Fruit fly (Drosophila melanogaster) whole organism, embryonic: ENCODE measurements around the gene CG15880.

Experiments used
- ATbp ChIP-seq: fragments of 200-800 bp; sonication (Bioruptor generic); optimal IDR thresholded peaks from 2 replicates; lab custom pipeline; 2017; ENCODE audit warnings: missing biosample characterization, mild to moderate bottlenecking, missing genetic modification characterization, missing genetic modification reagents
- Ada2b ChIP-seq: fragments of 200-800 bp; sonication (Bioruptor generic); IDR thresholded peaks from 2 replicates; pipeline ENCODE4 v1.3.6; 2022; ENCODE audit warnings: missing biosample characterization, missing genetic modification characterization
- CG10267 ChIP-seq: fragments of 200-800 bp; sonication (Bioruptor generic); optimal IDR thresholded peaks from 2 replicates; lab custom pipeline; 2018; ENCODE audit warnings: missing biosample characterization, mild to moderate bottlenecking, missing genetic modification characterization, moderate library complexity
- CG10274 ChIP-seq: fragments of 200-800 bp; sonication (Bioruptor generic); optimal IDR thresholded peaks from 3 replicates; lab custom pipeline; 2017; ENCODE audit warnings: missing biosample characterization, mild to moderate bottlenecking, missing genetic modification characterization
- CG10959 ChIP-seq: fragments of 200-800 bp; sonication (Bioruptor generic); IDR thresholded peaks from 2 replicates; pipeline ENCODE4 v1.3.6; 2022; ENCODE audit warnings: missing biosample characterization, missing genetic modification characterization
- CG16863 ChIP-seq: fragments of 200-800 bp; sonication (Bioruptor generic); optimal IDR thresholded peaks from 3 replicates; lab custom pipeline; 2016; ENCODE audit warnings: missing biosample characterization, missing genetic modification characterization
- CG31388 ChIP-seq: fragments of 200-800 bp; sonication (Bioruptor generic); optimal IDR thresholded peaks from 2 replicates; lab custom pipeline; 2016; ENCODE audit warnings: missing biosample characterization, missing genetic modification characterization
- CG34224 ChIP-seq: fragments of 200-800 bp; sonication (Bioruptor generic); IDR thresholded peaks from 3 replicates; pipeline ENCODE4 v1.3.6; 2022; ENCODE audit warnings: missing biosample characterization, missing genetic modification characterization; ENCODE audit not compliant: partially characterized antibody
- CG4617 ChIP-seq: fragments of 200-800 bp; sonication (Bioruptor generic); optimal IDR thresholded peaks from 3 replicates; lab custom pipeline; 2016; ENCODE audit warnings: missing biosample characterization, missing genetic modification characterization, borderline replicate concordance
- CG6854 ChIP-seq: fragments of 200-800 bp; sonication (Bioruptor generic); optimal IDR thresholded peaks from 3 replicates; lab custom pipeline; 2017; ENCODE audit warnings: missing biosample characterization, mild to moderate bottlenecking, missing genetic modification characterization
- CG8290 ChIP-seq, 3 experiments: fragments of 200-800 bp; sonication (Bioruptor generic); optimal IDR thresholded peaks; 2 replicates each; lab custom pipeline; 2016 to 2019; ENCODE audit warnings: missing biosample characterization in 3 of 3, missing genetic modification characterization in 3 of 3, mild to moderate bottlenecking in 2 of 3, moderate library complexity in 1 of 3
- CG9215 ChIP-seq: fragments of 200-800 bp; sonication (Bioruptor generic); IDR thresholded peaks from 2 replicates; pipeline ENCODE4 v1.3.6; 2022; ENCODE audit warnings: missing biosample characterization, missing genetic modification characterization
- CG9609 ChIP-seq: fragments of 200-800 bp; sonication (Bioruptor generic); optimal IDR thresholded peaks from 3 replicates; lab custom pipeline; 2016; ENCODE audit warnings: missing biosample characterization, missing genetic modification characterization
- CG9727 ChIP-seq: fragments of 200-800 bp; sonication (Bioruptor generic); optimal IDR thresholded peaks from 3 replicates; lab custom pipeline; 2017; ENCODE audit warnings: missing biosample characterization, mild to moderate bottlenecking, missing genetic modification characterization
- D19A ChIP-seq: fragments of 200-800 bp; optimal IDR thresholded peaks from 3 replicates; lab custom pipeline; 2019; ENCODE audit warnings: missing biosample characterization, mild to moderate bottlenecking, missing genetic modification characterization, moderate library complexity
- HLH4C ChIP-seq: fragments of 200-800 bp; sonication (Bioruptor generic); IDR thresholded peaks from 3 replicates; pipeline ENCODE4 v1.3.6; 2022; ENCODE audit warnings: missing biosample characterization, missing genetic modification characterization; ENCODE audit not compliant: partially characterized antibody
- Hmr ChIP-seq: fragments of 200-800 bp; sonication (Bioruptor generic); optimal IDR thresholded peaks from 3 replicates; lab custom pipeline; 2017; ENCODE audit warnings: mild to moderate bottlenecking, missing biosample characterization, missing genetic modification reagents, missing genetic modification characterization
- Hr78 ChIP-seq, 2 experiments: fragments of 200-800 bp in 1 of 2; fragments of >200 bp in 1 of 2; sonication (Bioruptor generic) in 1 of 2; optimal IDR thresholded peaks; 2 replicates each; lab custom pipeline; 2017 to 2019; ENCODE audit warnings: missing biosample characterization in 2 of 2, missing genetic modification characterization in 2 of 2, mild to moderate bottlenecking in 1 of 2, moderate library complexity in 1 of 2
- Med ChIP-seq: fragments of 200-800 bp; sonication (Bioruptor generic); peaks from one replicate; lab custom pipeline; 2016; ENCODE audit warnings: missing biosample characterization, missing genetic modification characterization, mild to moderate bottlenecking, inconsistent platforms, moderate library complexity
- Meics ChIP-seq: fragments of 200-800 bp; sonication (Bioruptor generic); optimal IDR thresholded peaks from 2 replicates; lab custom pipeline; 2017; ENCODE audit warnings: missing biosample characterization, mild to moderate bottlenecking, missing genetic modification characterization
- Mrtf ChIP-seq: fragments of 200-800 bp; sonication (Bioruptor generic); IDR thresholded peaks from 3 replicates; pipeline ENCODE4 v1.3.6; 2022; ENCODE audit warnings: missing biosample characterization, missing genetic modification characterization
- NK7.1 ChIP-seq: fragments of 200-800 bp; sonication (Bioruptor generic); optimal IDR thresholded peaks from 3 replicates; lab custom pipeline; 2016; ENCODE audit warnings: missing biosample characterization, missing genetic modification characterization
- Oli ChIP-seq: fragments of 200-800 bp; sonication (Bioruptor generic); optimal IDR thresholded peaks from 2 replicates; lab custom pipeline; 2018; ENCODE audit warnings: missing biosample characterization, mild to moderate bottlenecking, missing genetic modification characterization, moderate library complexity
- Opbp ChIP-seq: fragments of 200-800 bp; sonication (Bioruptor generic); IDR thresholded peaks from 3 replicates; pipeline ENCODE4 v1.3.6; 2022; ENCODE audit warnings: missing biosample characterization, missing genetic modification characterization; ENCODE audit not compliant: partially characterized antibody
- Sry-β ChIP-seq: fragments of 200-800 bp; sonication (Bioruptor generic); optimal IDR thresholded peaks from 2 replicates; lab custom pipeline; 2018; ENCODE audit warnings: missing biosample characterization, mild to moderate bottlenecking, missing genetic modification characterization, moderate library complexity
- Tbp ChIP-seq: fragments of >200 bp; optimal IDR thresholded peaks from 2 replicates; lab custom pipeline; 2018; ENCODE audit warnings: missing biosample characterization, missing genetic modification characterization
- bowl ChIP-seq: fragments of 200-800 bp; sonication (Bioruptor generic); IDR thresholded peaks from 2 replicates; pipeline ENCODE4 v1.3.6; 2022; ENCODE audit warnings: missing biosample characterization, missing genetic modification characterization
- br ChIP-seq: fragments of >200 bp; optimal IDR thresholded peaks from 2 replicates; lab custom pipeline; 2017
- chif ChIP-seq, 2 experiments: fragments of 200-800 bp; sonication (Bioruptor generic); optimal IDR thresholded peaks; 3 replicates each; lab custom pipeline; 2016; ENCODE audit warnings: missing biosample characterization in 2 of 2, missing genetic modification characterization in 2 of 2
- chm ChIP-seq: fragments of 200-800 bp; sonication (Bioruptor generic); IDR thresholded peaks from 2 replicates; pipeline ENCODE4 v1.3.6; 2022; ENCODE audit warnings: missing biosample characterization, missing genetic modification characterization
- corto ChIP-seq: fragments of 200-800 bp; sonication (Bioruptor generic); optimal IDR thresholded peaks from 2 replicates; lab custom pipeline; 2016; ENCODE audit warnings: missing biosample characterization, mild to moderate bottlenecking, missing genetic modification characterization, moderate library complexity
- crol ChIP-seq: fragments of 200-800 bp; sonication (Bioruptor generic); IDR thresholded peaks from 2 replicates; pipeline ENCODE4 v1.3.6; 2022; ENCODE audit warnings: missing biosample characterization, missing genetic modification characterization
- crp ChIP-seq, 2 experiments: fragments of 200-800 bp; sonication (Bioruptor generic); optimal IDR thresholded peaks; 2 replicates in 1 of 2; 3 replicates in 1 of 2; lab custom pipeline; 2017; ENCODE audit warnings: missing biosample characterization in 2 of 2, missing genetic modification characterization in 2 of 2, mild to moderate bottlenecking in 1 of 2, moderate library complexity in 1 of 2
- dan ChIP-seq: fragments of 200-800 bp; sonication (Bioruptor generic); IDR thresholded peaks from 2 replicates; pipeline ENCODE4 v1.3.6; 2022; ENCODE audit warnings: missing biosample characterization, missing genetic modification characterization
- dimm ChIP-seq: fragments of 200-800 bp; sonication (Bioruptor generic); IDR thresholded peaks from 2 replicates; pipeline ENCODE4 v1.3.6; 2022; ENCODE audit warnings: missing biosample characterization, missing genetic modification characterization
- eyg ChIP-seq: fragments of 200-800 bp; sonication (Bioruptor generic); optimal IDR thresholded peaks from 3 replicates; lab custom pipeline; 2016; ENCODE audit warnings: missing biosample characterization, missing genetic modification characterization
- hkb ChIP-seq, 2 experiments: fragments of 200-800 bp in 1 of 2; fragments of >200 bp in 1 of 2; sonication (Bioruptor generic) in 1 of 2; IDR thresholded peaks in 1 of 2; optimal IDR thresholded peaks in 1 of 2; 2 replicates each; pipeline versions ENCODE4 v1.3.6 to Lab custom; 2017 to 2022; ENCODE audit warnings: missing biosample characterization in 1 of 2, missing genetic modification characterization in 1 of 2
- jumu ChIP-seq: fragments of 200-800 bp; sonication (Bioruptor generic); optimal IDR thresholded peaks from 3 replicates; lab custom pipeline; 2016; ENCODE audit warnings: missing biosample characterization, missing genetic modification characterization
- pros ChIP-seq: fragments of 200-800 bp; sonication (Bioruptor generic); optimal IDR thresholded peaks from 3 replicates; lab custom pipeline; 2019; ENCODE audit warnings: missing biosample characterization, mild to moderate bottlenecking, missing genetic modification characterization, moderate library complexity
- slou ChIP-seq: fragments of 200-800 bp; sonication (Bioruptor generic); optimal IDR thresholded peaks from 3 replicates; lab custom pipeline; 2016; ENCODE audit warnings: missing biosample characterization, missing genetic modification characterization
- sqz ChIP-seq: fragments of 200-800 bp; sonication (Bioruptor generic); optimal IDR thresholded peaks from 3 replicates; lab custom pipeline; 2018; ENCODE audit warnings: missing biosample characterization, mild to moderate bottlenecking, missing genetic modification characterization
- ssp ChIP-seq: fragments of 200-800 bp; sonication (Bioruptor generic); IDR thresholded peaks from 2 replicates; pipeline ENCODE4 v1.3.6; 2022; ENCODE audit warnings: missing biosample characterization, missing genetic modification characterization
- stc ChIP-seq: fragments of 200-800 bp; sonication (Bioruptor generic); IDR thresholded peaks from 2 replicates; pipeline ENCODE4 v1.3.6; 2022; ENCODE audit warnings: missing biosample characterization, missing genetic modification characterization
- tgo ChIP-seq: fragments of 200-800 bp; sonication (Bioruptor generic); IDR thresholded peaks from 3 replicates; pipeline ENCODE4 v1.3.6; 2022; ENCODE audit warnings: missing biosample characterization, missing genetic modification characterization
- trem ChIP-seq: fragments of 200-800 bp; optimal IDR thresholded peaks from 3 replicates; lab custom pipeline; 2019; ENCODE audit warnings: missing biosample characterization, mild to moderate bottlenecking, missing genetic modification characterization, moderate library complexity
- tup ChIP-seq: fragments of 200-800 bp; sonication (Bioruptor generic); optimal IDR thresholded peaks from 2 replicates; lab custom pipeline; 2016; ENCODE audit warnings: missing biosample characterization, mild to moderate bottlenecking, missing genetic modification characterization, moderate library complexity
- twi ChIP-seq: fragments of 200-800 bp; optimal IDR thresholded peaks from 2 replicates; lab custom pipeline; 2019; ENCODE audit warnings: missing biosample characterization, mild to moderate bottlenecking, missing genetic modification characterization, moderate library complexity
- z ChIP-seq: fragments of 200-800 bp; sonication (Bioruptor generic); IDR thresholded peaks from 3 replicates; pipeline ENCODE4 v1.3.6; 2022; ENCODE audit warnings: missing biosample characterization, missing genetic modification characterization

Gene CG15880

DNA sequence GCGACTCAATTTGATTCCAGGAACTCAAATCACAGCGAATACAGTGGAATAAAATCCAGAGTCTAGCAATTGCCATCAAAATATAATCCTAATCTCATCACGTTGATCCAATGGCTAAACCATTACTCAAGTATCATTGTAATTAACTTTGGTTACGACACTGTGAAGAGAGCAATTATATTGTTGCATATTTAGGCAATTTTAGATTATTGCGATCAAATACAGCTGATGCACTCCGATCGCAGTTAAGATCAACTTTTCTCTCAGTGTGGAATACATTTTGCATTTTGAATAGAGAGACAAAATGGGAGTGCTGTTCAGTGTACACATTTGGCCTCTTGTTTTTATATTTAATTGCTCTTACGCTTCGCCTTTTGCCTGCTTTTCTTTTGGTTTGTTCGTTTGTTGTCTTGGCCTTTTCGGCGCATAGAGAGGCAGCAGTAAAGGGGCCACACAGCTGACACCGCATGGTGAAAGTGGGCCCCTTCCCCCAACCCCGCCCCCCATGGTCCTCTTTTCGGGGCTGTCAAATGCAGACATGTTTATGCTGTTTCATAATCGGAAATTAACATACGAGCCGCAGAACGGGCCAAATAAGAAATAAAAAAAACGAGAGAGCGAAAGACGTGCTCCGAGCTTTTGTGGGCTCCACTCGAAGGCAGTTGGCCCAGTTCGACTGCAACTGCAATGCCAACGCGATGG lies 28.6 kb upstream of the CG15880 start (continued):
- TF ChIP-seq CG9609 (GFP tag; lab: Kevin White, UChicago) (peak; percentile 33), D19A (tag; lab: Kevin White, UChicago) (peak; percentile 47), Sry-β (GFP tag; lab: Kevin White, UChicago) (no peak), pros (no peak), ATbp (peak; percentile 74), crol (peak; percentile 73), Hmr (GFP tag; lab: Kevin White, UChicago) (peak; percentile 39), chif (GFP tag; optimal IDR thresholded peaks at IDR 0.05; lab: Kevin White, UChicago) (peak; percentile 52 to 77), CG10959 (no peak), CG34224 (GFP tag; lab: Robert Waterston, UW) (no peak), corto (GFP tag; lab: Kevin White, UChicago) (peak; percentile 8), sqz (GFP tag; lab: Kevin White, UChicago) (peak; percentile 51), bowl (GFP tag; lab: Robert Waterston, UW) (no peak), Meics (GFP tag; lab: Kevin White, UChicago) (peak; percentile 26), CG9727 (GFP tag; lab: Kevin White, UChicago) (peak; percentile 37), Ada2b (GFP tag; lab: Robert Waterston, UW) (0 out of 2 replicates have a peak, but pooled peaks have one; percentile 28), Opbp (GFP tag; lab: Robert Waterston, UW) (no peak), CG4617 (GFP tag; lab: Kevin White, UChicago) (no peak), z (GFP tag; lab: Robert Waterston, UW) (no peak), Tbp (no peak), CG31388 (GFP tag; lab: Kevin White, UChicago) (no peak), slou (GFP tag; lab: Kevin White, UChicago) (no peak), tgo (GFP tag; lab: Robert Waterston, UW) (peak; percentile 40; the same call in 1 of the 3 replicates), tup (GFP tag; lab: Kevin White, UChicago) (no peak), ssp (peak; percentile 7; the same call in 1 of the 2 replicates), CG16863 (GFP tag; lab: Kevin White, UChicago) (peak; percentile 30), hkb (optimal IDR thresholded peaks at IDR 0.05; lab: Kevin White, UChicago) (no peak), hkb (GFP tag; IDR thresholded peaks at IDR 0.05; lab: Robert Waterston, UW) (peak; percentile 31; the same call in 1 of the 2 replicates), dimm (GFP tag; lab: Robert Waterston, UW) (no peak), crp (GFP tag; optimal IDR thresholded peaks at IDR 0.05; lab: Kevin White, UChicago) (peak in 1 of 2 experiments; percentile 61), eyg (peak; percentile 11), CG10274 (GFP tag; lab: Kevin White, UChicago) (no peak), dan (no peak), Mrtf (GFP tag; lab: Robert Waterston, UW) (no peak), trem (tag; lab: Kevin White, UChicago) (peak; percentile 25), CG9215 (GFP tag; lab: Robert Waterston, UW) (no peak), CG6854 (no peak), br (lab: Kevin White, UChicago) (no peak), jumu (GFP tag; lab: Kevin White, UChicago) (no peak), Hr78 (GFP tag; optimal IDR thresholded peaks at IDR 0.05; lab: Kevin White, UChicago) (peak in 1 of 2 experiments; percentile 69), HLH4C (GFP tag; lab: Robert Waterston, UW) (no peak), NK7.1 (GFP tag; lab: Kevin White, UChicago) (no peak), stc (GFP tag; lab: Robert Waterston, UW) (no peak), chm (GFP tag; lab: Robert Waterston, UW) (peak; percentile 34; the same call in 1 of the 2 replicates), Oli (tag; lab: Kevin White, UChicago) (peak; percentile 84), twi (tag; lab: Kevin White, UChicago) (no peak), Med (GFP tag; lab: Kevin White, UChicago) (peak; percentile 93), CG8290 (GFP tag; optimal IDR thresholded peaks at IDR 0.05; lab: Kevin White, UChicago) (peak; percentile 11), CG8290 (tag; optimal IDR thresholded peaks at IDR 0.05; lab: Kevin White, UChicago) (peak in 1 of 2 experiments; percentile 72), CG10267 (tag; lab: Kevin White, UChicago) (peak; percentile 42)
